Worm (Caenorhabditis elegans): ENCODE results near the gene sre-44.
"Not testable (repeated sequence)": the region's sequence is repeated elsewhere in the genome, so short reads cannot be mapped to it uniquely, and the experiment has no call there.

sre-44 gene

ce11 chrII:13994934-13995333, 45.5 kb downstream of the sre-44 start, which contains the start of gene Y39G8B.7:
Gene Y39G8B.7 (minus strand): TSS chrII:13995034.
- TF ChIP-seq elt-2 (tag; optimal IDR thresholded peaks at IDR 0.05) (no peak), sox-4 (tag; optimal IDR thresholded peaks at IDR 0.05) (no peak), hlh-13 (GFP tag; optimal IDR thresholded peaks at IDR 0.05) (no peak), pag-3 (tag; optimal IDR thresholded peaks at IDR 0.05; ENCODE audit: borderline replicate concordance) (no peak), ceh-18 (tag; optimal IDR thresholded peaks at IDR 0.05) (no peak), F13H6.1 (tag; optimal IDR thresholded peaks at IDR 0.05) (no peak), ttx-3 (tag; optimal IDR thresholded peaks at IDR 0.05) (no peak), ceh-19 (GFP tag; optimal IDR thresholded peaks at IDR 0.05) (no peak), pha-2 (tag; optimal IDR thresholded peaks at IDR 0.05) (no peak), ceh-30 (tag; optimal IDR thresholded peaks at IDR 0.05) (no peak), ama-1 (optimal IDR thresholded peaks at IDR 0.05) (no peak), odd-2 (tag; optimal IDR thresholded peaks at IDR 0.05) (no peak), ceh-34 (tag; optimal IDR thresholded peaks at IDR 0.05) (no peak), lin-11 (tag; optimal IDR thresholded peaks at IDR 0.05) (no peak), hlh-15 (tag; optimal IDR thresholded peaks at IDR 0.05) (no peak), unc-3 (GFP tag; conservative IDR thresholded peaks at IDR 0.05) (no peak), unc-3 (tag; optimal IDR thresholded peaks at IDR 0.05) (no peak)

- TF ChIP-seq elt-4 (tag; optimal IDR thresholded peaks at IDR 0.05) (no peak), pha-4 (tag; optimal IDR thresholded peaks at IDR 0.05) (no peak)
Measured at ce11 chrII:13997477-13997876, 48.1 kb downstream of the sre-44 start, which contains the start of gene F01D5.1. Gene F01D5.1 (minus strand): TSS chrII:13997581.

ce11 chrII:13997989-13998388, 48.6 kb downstream of the sre-44 start:
- TF ChIP-seq ceh-9 (tag; optimal IDR thresholded peaks at IDR 0.05) (no peak), elt-2 (tag; optimal IDR thresholded peaks at IDR 0.05) (peak; percentile 13), ceh-14 (tag; optimal IDR thresholded peaks at IDR 0.05) (no peak)

DNA sequence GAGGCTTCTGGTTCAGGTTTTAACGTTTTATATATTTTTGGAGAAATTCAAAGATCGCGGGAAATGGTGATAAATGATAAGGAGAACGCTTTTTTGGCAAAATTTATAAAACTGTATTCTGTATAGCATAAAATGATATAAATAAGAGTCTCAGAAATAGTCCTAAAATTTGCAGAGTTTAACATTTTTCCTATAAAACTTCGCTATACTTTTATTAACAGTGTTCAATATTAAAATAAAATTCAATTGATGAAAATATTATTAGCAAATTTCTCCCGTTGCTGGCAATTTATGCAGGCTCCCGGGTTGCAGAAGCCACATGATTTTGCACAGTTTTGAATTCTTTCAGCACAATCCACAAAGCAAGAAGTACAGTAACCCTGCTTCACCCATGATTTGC, 49.6 kb downstream of the sre-44 start, which contains the start of gene F01D5.2:
TSS of gene F01D5.2 (minus strand) at position 101 of the 400 bp plus-strand sequence.
- TF ChIP-seq ahr-1 (tag; optimal IDR thresholded peaks at IDR 0.05) (no peak), unc-3 (GFP tag; conservative IDR thresholded peaks at IDR 0.05) (no peak), unc-3 (tag; optimal IDR thresholded peaks at IDR 0.05) (no peak), pag-3 (tag; optimal IDR thresholded peaks at IDR 0.05; ENCODE audit: borderline replicate concordance) (no peak), fkh-6 (tag; optimal IDR thresholded peaks at IDR 0.05) (no peak), lim-6 (tag; optimal IDR thresholded peaks at IDR 0.05) (no peak), ceh-18 (tag; optimal IDR thresholded peaks at IDR 0.05) (no peak), pha-4 (tag; optimal IDR thresholded peaks at IDR 0.05) (no peak), pat-9 (tag; optimal IDR thresholded peaks at IDR 0.05) (no peak), che-1 (tag; optimal IDR thresholded peaks at IDR 0.05) (no peak), madf-2 (tag; optimal IDR thresholded peaks at IDR 0.05) (no peak), hlh-15 (tag; optimal IDR thresholded peaks at IDR 0.05) (no peak), hlh-13 (GFP tag; optimal IDR thresholded peaks at IDR 0.05) (no peak), ceh-31 (tag; optimal IDR thresholded peaks at IDR 0.05) (no peak), nhr-232 (tag; optimal IDR thresholded peaks at IDR 0.05) (no peak), K02D7.2 (tag; optimal IDR thresholded peaks at IDR 0.05) (no peak), ama-1 (optimal IDR thresholded peaks at IDR 0.05) (no peak)

- TF ChIP-seq unc-3 (GFP tag; conservative IDR thresholded peaks at IDR 0.05); unc-3 (tag; optimal IDR thresholded peaks at IDR 0.05); sox-2 (GFP tag; IDR thresholded peaks at IDR 0.05); pqm-1 (tag; optimal IDR thresholded peaks at IDR 0.05): not testable (repeated sequence)
Measured at ce11 chrII:14000044-14000443, 50.7 kb downstream of the sre-44 start, which contains the start of gene F01D5.3. Gene F01D5.3 (minus strand): TSS chrII:14000144.
